Fruit fly (Drosophila melanogaster) whole organism, adult: Measurements from ENCODE around the gene CG12811.

ENCODE experiments used
- CG11617 ChIP-seq: fragments of 200-800 bp; sonication (Bioruptor generic); optimal IDR thresholded peaks from 2 replicates; lab custom pipeline; 2017; ENCODE audit warnings: mild to moderate bottlenecking, missing biosample characterization, missing genetic modification reagents, missing genetic modification characterization
- CG12768 ChIP-seq: fragments of 200-800 bp; sonication (Bioruptor generic); optimal IDR thresholded peaks from 2 replicates; lab custom pipeline; 2017; ENCODE audit warnings: missing biosample characterization, missing genetic modification characterization, mild to moderate bottlenecking, moderate library complexity, missing genetic modification reagents
- CG5204 ChIP-seq: fragments of 200-800 bp; sonication (Bioruptor generic); optimal IDR thresholded peaks from 2 replicates; lab custom pipeline; 2016; ENCODE audit warnings: missing biosample characterization, missing genetic modification characterization
- CG7045 ChIP-seq: fragments of 200-800 bp; sonication (Bioruptor generic); optimal IDR thresholded peaks from 2 replicates; lab custom pipeline; 2017; ENCODE audit warnings: missing biosample characterization, mild to moderate bottlenecking, missing genetic modification characterization
- Clk ChIP-seq: fragments of 200-800 bp; sonication (Bioruptor generic); optimal IDR thresholded peaks from 2 replicates; lab custom pipeline; 2017; ENCODE audit warnings: missing biosample characterization, missing genetic modification characterization
- ovo ChIP-seq: fragments of 200-800 bp; sonication (Bioruptor generic); optimal IDR thresholded peaks from 2 replicates; lab custom pipeline; 2016; ENCODE audit warnings: missing biosample characterization, missing genetic modification characterization
- pad ChIP-seq: fragments of 200-800 bp; sonication (Bioruptor generic); optimal IDR thresholded peaks from 3 replicates; lab custom pipeline; 2017; ENCODE audit warnings: missing biosample characterization, missing genetic modification characterization, mild to moderate bottlenecking, moderate library complexity, missing genetic modification reagents
- tj ChIP-seq: fragments of 200-800 bp; sonication (Bioruptor generic); optimal IDR thresholded peaks from 3 replicates; lab custom pipeline; 2017; ENCODE audit warnings: missing biosample characterization, mild to moderate bottlenecking, missing genetic modification characterization, moderate library complexity

DNA sequence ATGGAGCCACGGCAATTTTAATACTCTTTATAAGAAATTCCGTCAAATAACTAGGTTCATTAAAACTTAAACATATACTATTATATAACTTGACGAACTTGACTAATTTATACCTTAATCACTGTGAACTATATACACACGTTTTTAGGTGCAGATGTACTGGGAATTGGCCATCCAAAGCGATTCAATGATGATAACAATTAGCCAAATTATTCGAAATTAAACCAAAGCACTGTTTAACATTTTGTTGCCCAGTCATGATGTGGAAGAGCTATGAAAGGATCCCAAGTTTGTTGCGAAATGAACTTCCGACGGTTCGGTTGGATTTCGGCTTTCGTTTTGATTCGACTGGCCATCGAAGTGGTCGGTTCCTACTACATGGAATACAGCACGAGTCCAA lies 13.7 kb upstream of the CG12811 start, which contains the start of gene CG33630:
- no peak for TF ChIP-seq CG5204
- TF ChIP-seq CG11617, result no peak
- TF ChIP-seq pad (GFP tag; lab: Kevin White, UChicago), result no peak
- no peak for TF ChIP-seq tj (GFP tag; lab: Kevin White, UChicago)
- no peak for TF ChIP-seq CG12768 (GFP tag; lab: Kevin White, UChicago)
- TF ChIP-seq ovo, result no peak
- no peak for TF ChIP-seq Clk
- no peak for TF ChIP-seq CG7045 (GFP tag; lab: Kevin White, UChicago)
